Worm (Caenorhabditis elegans) whole organism, mixed stage, embryonic: ENCODE measurements around the gene srh-167.

Experiments used
- M03D4.4 ChIP-seq: sonication (generic microtip); optimal IDR thresholded peaks from 2 replicates; lab custom pipeline; 2017; ENCODE audit warnings: mild to moderate bottlenecking, missing genetic modification characterization, missing compliant biosample characterization
- bed-3 ChIP-seq: fragments of 200-800 bp; sonication (Bioruptor generic); optimal IDR thresholded peaks from 3 replicates; lab custom pipeline; 2018; ENCODE audit warnings: mild to moderate bottlenecking, missing genetic modification characterization, moderate library complexity, missing compliant biosample characterization
- blmp-1 ChIP-seq: fragments of 150-350 bp; optimal IDR thresholded peaks from 2 replicates; lab custom pipeline; 2014; ENCODE audit warnings: missing biosample characterization, missing genetic modification characterization
- ceh-39 ChIP-seq: fragments of 150-350 bp; optimal IDR thresholded peaks from 2 replicates; lab custom pipeline; 2014; ENCODE audit warnings: missing biosample characterization, missing genetic modification characterization
- ceh-43 ChIP-seq: fragments of 200-800 bp; sonication (Bioruptor generic); optimal IDR thresholded peaks from 2 replicates; lab custom pipeline; 2018; ENCODE audit warnings: mild to moderate bottlenecking, missing genetic modification characterization, moderate library complexity, missing compliant biosample characterization
- ceh-83 ChIP-seq: fragments of 200-800 bp; sonication (Bioruptor generic); optimal IDR thresholded peaks from 2 replicates; lab custom pipeline; 2018; ENCODE audit warnings: mild to moderate bottlenecking, missing genetic modification characterization, missing compliant biosample characterization
- ces-1 ChIP-seq: fragments of 150-350 bp; optimal IDR thresholded peaks from 2 replicates; lab custom pipeline; 2014; ENCODE audit warnings: missing biosample characterization, missing genetic modification reagents, missing genetic modification characterization
- cnd-1 ChIP-seq: fragments of 200-800 bp; sonication (Bioruptor generic); optimal IDR thresholded peaks from 2 replicates; lab custom pipeline; 2018; ENCODE audit warnings: mild to moderate bottlenecking, missing genetic modification characterization, missing compliant biosample characterization
- drap-1 ChIP-seq: fragments of 200-800 bp; sonication (Bioruptor generic); optimal IDR thresholded peaks from 3 replicates; lab custom pipeline; 2018; ENCODE audit warnings: mild to moderate bottlenecking, missing genetic modification characterization, missing compliant biosample characterization
- elt-1 ChIP-seq: sonication (generic microtip); optimal IDR thresholded peaks from 2 replicates; lab custom pipeline; 2017; ENCODE audit warnings: missing genetic modification characterization, mild to moderate bottlenecking, missing compliant biosample characterization, antibody characterized with exemption, moderate library complexity, borderline replicate concordance; ENCODE audit not compliant: insufficient read depth
- elt-3 ChIP-seq: fragments of 150-350 bp; optimal IDR thresholded peaks from 2 replicates; lab custom pipeline; 2014; ENCODE audit warnings: missing biosample characterization, missing genetic modification characterization
- flh-1 ChIP-seq: fragments of 200-800 bp; sonication (Bioruptor generic); optimal IDR thresholded peaks from 2 replicates; lab custom pipeline; 2018; ENCODE audit warnings: mild to moderate bottlenecking, missing genetic modification characterization, moderate library complexity, missing compliant biosample characterization
- ham-2 ChIP-seq: fragments of 200-800 bp; sonication (Bioruptor generic); optimal IDR thresholded peaks from 2 replicates; lab custom pipeline; 2018; ENCODE audit warnings: mild to moderate bottlenecking, missing genetic modification characterization, missing compliant biosample characterization
- hlh-1 ChIP-seq: fragments of 150-350 bp; optimal IDR thresholded peaks from 2 replicates; lab custom pipeline; 2014; ENCODE audit warnings: missing biosample characterization, missing genetic modification reagents, missing genetic modification characterization
- lin-13 ChIP-seq: fragments of 150-350 bp; optimal IDR thresholded peaks from 2 replicates; lab custom pipeline; 2014; ENCODE audit warnings: missing biosample characterization, missing genetic modification characterization
- lin-32 ChIP-seq: fragments of 200-800 bp; sonication (Bioruptor generic); optimal IDR thresholded peaks from 2 replicates; lab custom pipeline; 2018; ENCODE audit warnings: mild to moderate bottlenecking, missing genetic modification characterization, missing compliant biosample characterization
- lsy-2 ChIP-seq: fragments of 150-350 bp; optimal IDR thresholded peaks from 2 replicates; lab custom pipeline; 2014; ENCODE audit warnings: missing biosample characterization, missing genetic modification characterization
- mab-5 ChIP-seq: fragments of 150-350 bp; optimal IDR thresholded peaks from 2 replicates; lab custom pipeline; 2014; ENCODE audit warnings: missing biosample characterization, missing genetic modification characterization
- mep-1 ChIP-seq: fragments of 150-350 bp; optimal IDR thresholded peaks from 2 replicates; lab custom pipeline; 2017; ENCODE audit warnings: missing biosample characterization, missing genetic modification reagents, missing genetic modification characterization, inconsistent platforms
- mls-2 ChIP-seq: sonication (generic microtip); optimal IDR thresholded peaks from 2 replicates; lab custom pipeline; 2016; ENCODE audit warnings: mild to moderate bottlenecking, missing genetic modification characterization, moderate library complexity, missing compliant biosample characterization
- nhr-2 ChIP-seq: fragments of 150-350 bp; optimal IDR thresholded peaks from 2 replicates; lab custom pipeline; 2014; ENCODE audit warnings: missing biosample characterization, missing genetic modification characterization
- nhr-28 ChIP-seq: fragments of 150-350 bp; optimal IDR thresholded peaks from 2 replicates; lab custom pipeline; 2014; ENCODE audit warnings: missing biosample characterization, missing genetic modification characterization
- nhr-76 ChIP-seq: sonication (generic microtip); optimal IDR thresholded peaks from 2 replicates; lab custom pipeline; 2017; ENCODE audit warnings: missing biosample characterization, missing genetic modification characterization
- pha-4 ChIP-seq: fragments of 150-350 bp; optimal IDR thresholded peaks from 2 replicates; lab custom pipeline; 2018; ENCODE audit warnings: missing biosample characterization, missing genetic modification reagents, missing genetic modification characterization
- sem-2 ChIP-seq: fragments of 200-800 bp; sonication (Bioruptor generic); optimal IDR thresholded peaks from 2 replicates; lab custom pipeline; 2018; ENCODE audit warnings: mild to moderate bottlenecking, missing genetic modification characterization, missing compliant biosample characterization
- snpc-4 ChIP-seq: fragments of 150-350 bp; optimal IDR thresholded peaks from 2 replicates; lab custom pipeline; 2014; ENCODE audit warnings: missing biosample characterization, missing genetic modification characterization
- sptf-1 ChIP-seq: sonication (generic microtip); optimal IDR thresholded peaks from 2 replicates; lab custom pipeline; 2017; ENCODE audit warnings: mild to moderate bottlenecking, missing genetic modification characterization, moderate library complexity, missing compliant biosample characterization
- tbx-8 ChIP-seq: fragments of 200-800 bp; sonication (Bioruptor generic); optimal IDR thresholded peaks from 2 replicates; lab custom pipeline; 2018; ENCODE audit warnings: mild to moderate bottlenecking, missing genetic modification characterization, moderate library complexity, missing compliant biosample characterization
- unc-120 ChIP-seq: sonication (generic microtip); optimal IDR thresholded peaks from 2 replicates; lab custom pipeline; 2017; ENCODE audit warnings: missing genetic modification characterization, missing compliant biosample characterization; ENCODE audit not compliant: poor library complexity, severe bottlenecking
- unc-39 ChIP-seq: fragments of 150-350 bp; optimal IDR thresholded peaks from 2 replicates; lab custom pipeline; 2014; ENCODE audit warnings: missing biosample characterization, missing genetic modification characterization
- unc-62 ChIP-seq: fragments of 150-350 bp; optimal IDR thresholded peaks from 2 replicates; lab custom pipeline; 2014; ENCODE audit warnings: missing biosample characterization, missing genetic modification reagents, missing genetic modification characterization
- ztf-11 ChIP-seq: fragments of 150-350 bp; optimal IDR thresholded peaks from 2 replicates; lab custom pipeline; 2014; ENCODE audit warnings: missing biosample characterization, missing genetic modification characterization

srh-167 gene

ce11 chrV:16356798-16357197 lies 23.3 kb downstream of the srh-167 start:
- TF ChIP-seq blmp-1 (tag; lab: Kevin White, UChicago) (no peak), pha-4 (tag; lab: Kevin White, UChicago) (no peak), sptf-1 (tag; lab: Kevin White, UChicago) (no peak), mls-2 (no peak), lin-13 (tag; lab: Kevin White, UChicago) (no peak), ceh-43 (GFP tag; lab: Kevin White, UChicago) (no peak), drap-1 (GFP tag; lab: Kevin White, UChicago) (no peak), cnd-1 (tag; lab: Kevin White, UChicago) (no peak), nhr-76 (tag; lab: Kevin White, UChicago) (no peak), mep-1 (tag; lab: Kevin White, UChicago) (no peak), sem-2 (GFP tag; lab: Kevin White, UChicago) (no peak), ceh-39 (tag; lab: Kevin White, UChicago) (no peak), nhr-28 (tag; lab: Kevin White, UChicago) (no peak), flh-1 (no peak)

DNA sequence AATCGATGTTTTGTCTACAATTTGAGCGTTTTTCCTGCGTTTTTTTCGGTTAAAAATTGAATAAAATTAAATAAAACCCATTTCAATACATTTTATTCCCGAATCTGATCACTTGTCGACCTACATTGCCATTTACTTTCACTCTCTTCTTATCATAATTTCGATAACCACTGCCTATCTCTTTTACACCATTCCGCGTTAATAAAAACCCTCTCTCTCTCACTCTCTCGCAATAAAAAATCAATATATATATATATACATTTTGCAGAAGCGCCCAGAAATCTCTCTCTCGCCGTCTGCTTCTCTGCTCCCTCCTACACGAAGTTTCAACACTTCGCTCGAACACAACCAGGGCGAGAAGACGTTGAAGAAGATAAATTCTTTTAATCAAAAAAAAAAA lies 23.7 kb downstream of the srh-167 start, which contains the start of gene pptr-1:
Gene pptr-1, plus strand, starts transcription at position 269 of the 400 bp plus-strand sequence.
- peak; percentile 47 for TF ChIP-seq blmp-1 (tag; lab: Kevin White, UChicago)
- TF ChIP-seq elt-3 (tag; lab: Kevin White, UChicago): peak; percentile 5
- TF ChIP-seq tbx-8 (GFP tag; lab: Kevin White, UChicago): no peak
- TF ChIP-seq unc-39 (tag; lab: Kevin White, UChicago): no peak
- TF ChIP-seq nhr-76 (tag; lab: Kevin White, UChicago): no peak
- TF ChIP-seq ceh-43 (GFP tag; lab: Kevin White, UChicago): no peak
- TF ChIP-seq sem-2 (GFP tag; lab: Kevin White, UChicago): no peak

DNA sequence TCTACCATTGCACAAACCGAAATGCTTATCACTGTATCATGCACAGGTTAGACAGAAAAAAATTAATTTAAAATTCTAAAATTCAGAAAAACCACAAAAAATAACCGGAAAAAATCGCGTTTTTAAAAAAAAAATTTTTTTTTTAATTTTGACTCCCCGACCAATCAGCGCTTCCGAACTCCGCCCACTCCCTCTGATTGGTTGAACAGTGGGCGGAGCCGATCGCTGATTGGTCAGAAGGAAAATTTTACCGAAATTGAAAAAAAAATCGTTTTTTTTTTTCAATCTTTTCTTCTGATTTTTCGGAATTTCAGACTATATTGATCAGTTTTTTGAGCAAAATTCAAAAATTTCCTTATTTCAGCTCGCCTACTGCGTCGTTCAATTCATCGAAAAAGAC lies 27.8 kb downstream of the srh-167 start:
- TF ChIP-seq snpc-4 (tag; lab: Kevin White, UChicago) (no peak), drap-1 (GFP tag; lab: Kevin White, UChicago) (no peak), blmp-1 (tag; lab: Kevin White, UChicago) (no peak), lin-32 (GFP tag; lab: Kevin White, UChicago) (no peak), tbx-8 (GFP tag; lab: Kevin White, UChicago) (no peak), pha-4 (tag; lab: Kevin White, UChicago) (no peak), bed-3 (GFP tag; lab: Kevin White, UChicago) (no peak), ces-1 (GFP tag; lab: Kevin White, UChicago) (no peak), sem-2 (GFP tag; lab: Kevin White, UChicago) (no peak), lsy-2 (tag; lab: Kevin White, UChicago) (no peak), flh-1 (no peak), mab-5 (no peak), elt-1 (tag; lab: Kevin White, UChicago) (no peak), unc-39 (tag; lab: Kevin White, UChicago) (no peak), M03D4.4 (tag; lab: Kevin White, UChicago) (no peak), ceh-39 (tag; lab: Kevin White, UChicago) (no peak), ceh-43 (GFP tag; lab: Kevin White, UChicago) (no peak), unc-62 (no peak), nhr-76 (tag; lab: Kevin White, UChicago) (no peak), ham-2 (GFP tag; lab: Kevin White, UChicago) (no peak)

DNA sequence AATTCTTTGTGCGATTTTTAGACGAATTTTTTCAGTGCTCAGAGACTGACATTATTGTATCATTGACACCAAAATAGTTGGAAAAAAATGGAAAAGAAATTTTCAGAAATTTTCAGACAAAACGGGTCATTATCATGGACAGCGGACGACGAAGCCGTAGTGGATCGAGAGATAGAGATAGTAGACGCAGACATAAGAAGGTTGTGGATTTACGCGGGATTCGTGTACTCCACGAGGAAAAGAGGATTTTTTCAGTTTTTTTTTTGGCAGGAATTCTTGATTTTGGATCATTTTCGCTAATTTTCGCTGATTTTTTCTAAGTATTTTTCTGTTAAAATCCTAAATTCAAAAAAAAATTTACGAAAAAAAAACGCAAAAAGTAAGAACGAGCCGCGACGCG lies 34.1 kb downstream of the srh-167 start, which contains the start of gene W08G11.3:
Gene W08G11.3, plus strand, starts transcription at position 107 of the 400 bp plus-strand sequence.
- TF ChIP-seq elt-1 (tag; lab: Kevin White, UChicago): no peak

ce11 chrV:16368143-16368542 lies 34.6 kb downstream of the srh-167 start:
- TF ChIP-seq blmp-1 (tag; lab: Kevin White, UChicago): no peak
- no peak for TF ChIP-seq sptf-1 (tag; lab: Kevin White, UChicago)
- no peak for TF ChIP-seq lin-13 (tag; lab: Kevin White, UChicago)
- no peak for TF ChIP-seq unc-39 (tag; lab: Kevin White, UChicago)

DNA sequence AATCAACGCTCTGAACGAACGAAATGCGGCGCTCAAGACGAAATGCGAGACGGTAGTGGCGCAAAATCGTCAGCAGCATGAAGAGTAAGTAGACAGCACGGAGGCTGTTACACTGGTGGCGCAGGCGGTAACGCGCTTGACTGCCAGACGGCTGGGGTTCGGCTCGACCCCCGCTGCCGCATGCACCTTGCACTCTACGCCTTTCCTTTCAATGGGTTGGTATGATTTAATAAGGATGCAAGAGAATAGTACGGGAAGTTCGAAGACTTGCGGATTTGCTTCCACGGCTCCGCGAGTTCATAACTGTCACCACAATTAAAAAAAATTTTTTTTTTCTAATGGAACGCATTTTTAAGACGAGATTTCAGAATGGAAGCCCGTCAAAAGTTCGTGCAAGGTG lies 36.5 kb downstream of the srh-167 start:
- TF ChIP-seq nhr-28 (tag; lab: Kevin White, UChicago): no peak
- TF ChIP-seq blmp-1 (tag; lab: Kevin White, UChicago): no peak
- no peak for TF ChIP-seq snpc-4 (tag; lab: Kevin White, UChicago)
- TF ChIP-seq ham-2 (GFP tag; lab: Kevin White, UChicago): peak; percentile 57
- TF ChIP-seq drap-1 (GFP tag; lab: Kevin White, UChicago): peak; percentile 78
- peak; percentile 76 for TF ChIP-seq ceh-83 (GFP tag; lab: Kevin White, UChicago)
- TF ChIP-seq lin-13 (tag; lab: Kevin White, UChicago): peak; percentile 25
- no peak for TF ChIP-seq ztf-11 (tag; lab: Kevin White, UChicago)
- no peak for TF ChIP-seq elt-1 (tag; lab: Kevin White, UChicago)
- TF ChIP-seq lin-32 (GFP tag; lab: Kevin White, UChicago): peak; percentile 62
- no peak for TF ChIP-seq nhr-2 (tag; lab: Kevin White, UChicago)
- peak; percentile 53 for TF ChIP-seq tbx-8 (GFP tag; lab: Kevin White, UChicago)
- no peak for TF ChIP-seq ceh-39 (tag; lab: Kevin White, UChicago)
- TF ChIP-seq mls-2: peak; percentile 82
- TF ChIP-seq unc-120 (tag; lab: Kevin White, UChicago): peak; percentile 54
- no peak for TF ChIP-seq elt-3 (tag; lab: Kevin White, UChicago)
- no peak for TF ChIP-seq nhr-76 (tag; lab: Kevin White, UChicago)
- TF ChIP-seq mab-5: no peak
- TF ChIP-seq hlh-1 (tag; lab: Kevin White, UChicago): peak; percentile 21
- TF ChIP-seq lsy-2 (tag; lab: Kevin White, UChicago): no peak
- no peak for TF ChIP-seq unc-39 (tag; lab: Kevin White, UChicago)
- peak; percentile 76 for TF ChIP-seq M03D4.4 (tag; lab: Kevin White, UChicago)
- peak; percentile 41 for TF ChIP-seq flh-1
- TF ChIP-seq bed-3 (GFP tag; lab: Kevin White, UChicago): peak; percentile 60
- TF ChIP-seq sptf-1 (tag; lab: Kevin White, UChicago): peak; percentile 85
- TF ChIP-seq cnd-1 (tag; lab: Kevin White, UChicago): peak; percentile 84
- TF ChIP-seq sem-2 (GFP tag; lab: Kevin White, UChicago): peak; percentile 73
- no peak for TF ChIP-seq unc-62
